Worm (Caenorhabditis elegans): Measurements from ENCODE around the gene shl-1.

shl-1 gene

DNA sequence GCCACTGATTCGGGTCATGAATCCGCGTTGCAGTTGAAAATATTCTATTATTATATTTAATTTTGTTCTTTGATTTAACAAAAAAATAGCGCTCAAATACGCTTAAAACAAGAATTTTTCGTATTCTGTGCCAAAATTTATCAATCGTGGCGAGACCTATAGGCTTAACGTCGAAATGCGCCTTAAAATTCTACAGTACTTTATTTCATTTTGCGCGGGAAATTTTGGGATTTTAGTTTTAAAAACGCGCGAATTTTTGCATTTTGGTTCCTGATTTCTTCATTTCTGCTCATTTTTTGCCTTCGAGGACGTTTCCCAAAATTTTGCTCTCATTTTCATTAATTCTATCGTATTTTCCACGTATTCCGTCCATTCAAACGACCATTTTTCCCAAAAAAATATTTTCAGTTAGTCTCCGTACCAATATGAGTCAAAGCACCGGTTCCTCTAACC, 37.3 kb upstream of the shl-1 start, which contains the start of gene puf-11 (continued):
- TF ChIP-seq bed-2 (GFP tag; IDR thresholded peaks at IDR 0.05) (no peak), nfyb-1 (GFP tag; IDR thresholded peaks at IDR 0.05) (no peak), K11D2.4 (GFP tag; IDR thresholded peaks at IDR 0.05) (no peak), lin-35 (GFP tag; optimal IDR thresholded peaks at IDR 0.05) (peak in 1 of 3 experiments; percentile 48), sptf-2 (GFP tag; optimal IDR thresholded peaks at IDR 0.05) (no peak), ztf-6 (GFP tag; IDR thresholded peaks at IDR 0.05) (no peak), dox-1 (GFP tag; IDR thresholded peaks at IDR 0.05) (peak; percentile 89), F39B2.1 (GFP tag; IDR thresholded peaks at IDR 0.05) (no peak), dpff-1 (tag; optimal IDR thresholded peaks at IDR 0.05) (no peak), lsy-27 (tag; optimal IDR thresholded peaks at IDR 0.05; ENCODE audit: borderline replicate concordance, insufficient read depth) (no peak), nhr-120 (GFP tag; IDR thresholded peaks at IDR 0.05) (no peak), cebp-1 (GFP tag; IDR thresholded peaks at IDR 0.05) (no peak), cebp-1 (tag; optimal IDR thresholded peaks at IDR 0.05) (no peak), hlh-26 (GFP tag; conservative IDR thresholded peaks at IDR 0.05) (no peak), ztf-25 (GFP tag; IDR thresholded peaks at IDR 0.05) (no peak), nfya-1 (tag; optimal IDR thresholded peaks at IDR 0.05; ENCODE audit: borderline replicate concordance, insufficient read depth) (no peak), gei-17 (GFP tag; optimal IDR thresholded peaks at IDR 0.05) (no peak), F57C9.4 (tag; optimal IDR thresholded peaks at IDR 0.05) (no peak), tbp1 (GFP tag; optimal IDR thresholded peaks at IDR 0.05) (peak; percentile 67), ceh-40 (GFP tag; IDR thresholded peaks at IDR 0.05) (no peak), hrde-1 (tag; optimal IDR thresholded peaks at IDR 0.05; ENCODE audit: borderline replicate concordance) (peak; percentile 86), T07F8.4 (tag; optimal IDR thresholded peaks at IDR 0.05) (no peak), ztf-3 (GFP tag; optimal IDR thresholded peaks at IDR 0.05) (no peak), nhr-90 (tag; optimal IDR thresholded peaks at IDR 0.05) (no peak), hmg-1.2 (GFP tag; IDR thresholded peaks at IDR 0.05) (peak; percentile 67), madf-3 (GFP tag; IDR thresholded peaks at IDR 0.05) (no peak), zfh-2 (GFP tag; conservative IDR thresholded peaks at IDR 0.05) (no peak), zim-3 (tag; optimal IDR thresholded peaks at IDR 0.05) (no peak), lin-26 (GFP tag; IDR thresholded peaks at IDR 0.05) (0 out of 2 replicates have a peak, but pooled peaks have one; percentile 19), Y95B8A.8 (GFP tag; IDR thresholded peaks at IDR 0.05) (peak; percentile 61; the same call in 1 of the 2 replicates), egrh-3 (GFP tag; IDR thresholded peaks at IDR 0.05) (no peak), mel-28 (tag; optimal IDR thresholded peaks at IDR 0.05; ENCODE audit: borderline replicate concordance) (no peak), repo-1 (tag; optimal IDR thresholded peaks at IDR 0.05) (no peak), Y53G8AR.9 (GFP tag; conservative IDR thresholded peaks at IDR 0.05) (0 out of 2 replicates have a peak, but pooled peaks have one; percentile 19), C17E4.6 (GFP tag; IDR thresholded peaks at IDR 0.05) (peak; percentile 64), F22D6.2 (tag; optimal IDR thresholded peaks at IDR 0.05) (no peak)

DNA sequence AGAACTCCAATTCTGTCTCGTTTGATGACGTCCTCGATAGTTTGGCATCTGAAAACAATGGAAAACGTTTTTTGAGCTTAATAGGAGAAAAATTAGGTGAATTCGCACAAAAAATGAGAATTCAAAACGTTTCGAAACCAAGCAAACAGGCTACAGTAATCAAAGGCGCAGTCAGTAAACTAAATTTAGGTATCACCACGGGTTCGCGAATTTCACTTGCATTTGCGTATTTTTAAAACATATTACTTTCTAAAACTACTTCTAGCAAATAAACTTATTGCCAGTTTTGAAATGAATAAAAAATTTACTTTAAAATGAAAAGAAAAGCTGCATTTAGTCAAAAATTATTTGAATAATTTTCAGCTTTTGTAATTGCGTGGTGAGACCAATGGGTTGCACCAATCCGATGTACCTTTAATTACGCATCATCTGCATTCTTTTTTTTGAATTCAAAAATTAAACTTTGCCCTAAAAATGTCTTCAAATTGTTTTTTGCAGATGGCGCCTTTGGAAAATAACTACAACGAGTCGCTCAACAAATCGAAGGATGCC, 35.2 kb upstream of the shl-1 start, which contains the start of the genes Y73B6BL.23 and htp-2:
Y73B6BL.23 (minus strand) TSS at position 51 of the 552 bp plus-strand sequence.
htp-2 (plus strand) TSS at position 492 of the 552 bp plus-strand sequence.
- no peak for TF ChIP-seq F55B11.4 (tag; optimal IDR thresholded peaks at IDR 0.05; ENCODE audit: borderline replicate concordance, insufficient read depth)
- TF ChIP-seq F33H1.4 (GFP tag; IDR thresholded peaks at IDR 0.05): peak; percentile 68
- no peak for TF ChIP-seq madf-10 (tag; optimal IDR thresholded peaks at IDR 0.05)
- TF ChIP-seq nfya-1 (tag; optimal IDR thresholded peaks at IDR 0.05; ENCODE audit: borderline replicate concordance, insufficient read depth): no peak
- no peak for TF ChIP-seq nhr-179 (tag; optimal IDR thresholded peaks at IDR 0.05)
- TF ChIP-seq ets-4 (GFP tag; optimal IDR thresholded peaks at IDR 0.05): no peak
- no peak for TF ChIP-seq pha-4 (tag; optimal IDR thresholded peaks at IDR 0.05)
- no peak for TF ChIP-seq rec-8 (tag; optimal IDR thresholded peaks at IDR 0.05)
- peak; percentile 13; the same call in 1 of the 2 replicates for TF ChIP-seq madf-6 (GFP tag; IDR thresholded peaks at IDR 0.05)
- no peak for TF ChIP-seq snpc-4 (GFP tag; optimal IDR thresholded peaks at IDR 0.05)
- TF ChIP-seq snpc-4 (tag; optimal IDR thresholded peaks at IDR 0.05): peak in 2 of 4 experiments; percentile 40 to 73
- peak; percentile 83 for TF ChIP-seq lsl-1 (GFP tag; optimal IDR thresholded peaks at IDR 0.05)

Measured in whole organism, young adult.